Worm (Caenorhabditis elegans) whole organism, L3 larva: ENCODE results near the gene umps-1.

Experiments used
- R02D3.7 ChIP-seq: fragments of 150-350 bp; optimal IDR thresholded peaks from 2 replicates; lab custom pipeline; 2014; ENCODE audit warnings: missing biosample characterization, missing genetic modification characterization
- ZK546.5 ChIP-seq: sonication (generic microtip); optimal IDR thresholded peaks from 2 replicates; lab custom pipeline; 2017; ENCODE audit warnings: missing biosample characterization, missing genetic modification characterization
- aly-2 ChIP-seq: fragments of 150-350 bp; optimal IDR thresholded peaks from 2 replicates; lab custom pipeline; 2014; ENCODE audit warnings: missing biosample characterization, missing genetic modification characterization
- ama-1 ChIP-seq: fragments of 150-350 bp; optimal IDR thresholded peaks from 2 replicates; lab custom pipeline; 2018
- ceh-16 ChIP-seq: sonication (generic microtip); optimal IDR thresholded peaks from 2 replicates; lab custom pipeline; 2017; ENCODE audit warnings: missing biosample characterization, missing genetic modification characterization
- ceh-28 ChIP-seq: fragments of 150-350 bp; optimal IDR thresholded peaks from 2 replicates; lab custom pipeline; 2014; ENCODE audit warnings: missing biosample characterization, missing genetic modification reagents, missing genetic modification characterization
- ceh-82 ChIP-seq: fragments of 150-350 bp; optimal IDR thresholded peaks from 2 replicates; lab custom pipeline; 2014; ENCODE audit warnings: missing biosample characterization, missing genetic modification characterization
- ceh-9 ChIP-seq: sonication (generic microtip); optimal IDR thresholded peaks from 2 replicates; lab custom pipeline; 2018; ENCODE audit warnings: missing biosample characterization, missing genetic modification characterization
- daf-12 ChIP-seq: fragments of 150-350 bp; optimal IDR thresholded peaks from 2 replicates; lab custom pipeline; 2014; ENCODE audit warnings: missing biosample characterization, missing genetic modification reagents, missing genetic modification characterization
- egl-27 ChIP-seq: sonication (generic microtip); optimal IDR thresholded peaks from 4 replicates; lab custom pipeline; 2017; ENCODE audit warnings: missing biosample characterization, missing genetic modification reagents, missing genetic modification characterization
- egl-5 ChIP-seq: fragments of 150-350 bp; optimal IDR thresholded peaks from 2 replicates; lab custom pipeline; 2017; ENCODE audit warnings: missing biosample characterization, missing genetic modification reagents, missing genetic modification characterization, inconsistent platforms
- elt-1 ChIP-seq: fragments of 150-350 bp; optimal IDR thresholded peaks from 2 replicates; lab custom pipeline; 2014; ENCODE audit warnings: missing biosample characterization, missing genetic modification characterization
- elt-2 ChIP-seq: sonication (generic microtip); optimal IDR thresholded peaks from 2 replicates; lab custom pipeline; 2016; ENCODE audit warnings: missing genetic modification reagents, mild to moderate bottlenecking, missing genetic modification characterization, missing compliant biosample characterization
- elt-3 ChIP-seq, 3 experiments: fragments of 150-350 bp in 1 of 3; sonication (generic microtip) in 2 of 3; optimal IDR thresholded peaks; 2 replicates in 2 of 3; 4 replicates in 1 of 3; lab custom pipeline; 2014 to 2017; ENCODE audit warnings: missing biosample characterization in 3 of 3, missing genetic modification characterization in 3 of 3
- eor-1 ChIP-seq, 2 experiments: fragments of 150-350 bp; optimal IDR thresholded peaks; 2 replicates each; lab custom pipeline; 2014 to 2018; ENCODE audit warnings: missing biosample characterization in 2 of 2, missing genetic modification characterization in 2 of 2
- fkh-2 ChIP-seq: fragments of 150-350 bp; optimal IDR thresholded peaks from 2 replicates; lab custom pipeline; 2014; ENCODE audit warnings: missing biosample characterization, missing genetic modification reagents, missing genetic modification characterization
- fos-1 ChIP-seq: fragments of 150-350 bp; optimal IDR thresholded peaks from 2 replicates; lab custom pipeline; 2014; ENCODE audit warnings: missing biosample characterization, missing genetic modification characterization
- jun-1 ChIP-seq: fragments of 150-350 bp; optimal IDR thresholded peaks from 2 replicates; lab custom pipeline; 2014; ENCODE audit warnings: missing biosample characterization, missing genetic modification reagents, missing genetic modification characterization
- lin-15B ChIP-seq: fragments of 150-350 bp; optimal IDR thresholded peaks from 2 replicates; lab custom pipeline; 2014; ENCODE audit warnings: missing biosample characterization, missing genetic modification characterization
- lin-39 ChIP-seq: fragments of 150-350 bp; optimal IDR thresholded peaks from 2 replicates; lab custom pipeline; 2018; ENCODE audit warnings: missing biosample characterization, missing genetic modification reagents, missing genetic modification characterization
- lsy-12 ChIP-seq: sonication (generic microtip); optimal IDR thresholded peaks from 2 replicates; lab custom pipeline; 2016; ENCODE audit warnings: mild to moderate bottlenecking, missing genetic modification characterization, missing compliant biosample characterization
- mdl-1 ChIP-seq: fragments of 150-350 bp; optimal IDR thresholded peaks from 2 replicates; lab custom pipeline; 2014; ENCODE audit warnings: missing biosample characterization, missing genetic modification characterization
- mml-1 ChIP-seq: fragments of 150-350 bp; sonication (generic microtip); optimal IDR thresholded peaks from 3 replicates; lab custom pipeline; 2014; ENCODE audit warnings: missing biosample characterization, missing genetic modification characterization
- nfya-1 ChIP-seq: sonication (generic microtip); optimal IDR thresholded peaks from 2 replicates; lab custom pipeline; 2017; ENCODE audit warnings: missing genetic modification characterization, mild to moderate bottlenecking, missing compliant biosample characterization, antibody characterized with exemption, moderate library complexity; ENCODE audit not compliant: insufficient read depth
- nhr-12 ChIP-seq: fragments of 150-350 bp; optimal IDR thresholded peaks from 2 replicates; lab custom pipeline; 2014; ENCODE audit warnings: missing biosample characterization, missing genetic modification characterization
- nhr-23 ChIP-seq: fragments of 150-350 bp; optimal IDR thresholded peaks from 2 replicates; lab custom pipeline; 2014; ENCODE audit warnings: missing biosample characterization, missing genetic modification reagents, missing genetic modification characterization
- nhr-237 ChIP-seq: fragments of 150-350 bp; optimal IDR thresholded peaks from 2 replicates; lab custom pipeline; 2014; ENCODE audit warnings: missing biosample characterization, missing genetic modification characterization
- nhr-25 ChIP-seq: sonication (generic microtip); optimal IDR thresholded peaks from 2 replicates; lab custom pipeline; 2017; ENCODE audit warnings: missing biosample characterization, missing genetic modification characterization
- nhr-28 ChIP-seq: fragments of 150-350 bp; optimal IDR thresholded peaks from 2 replicates; lab custom pipeline; 2014; ENCODE audit warnings: missing biosample characterization, missing genetic modification characterization
- nhr-43 ChIP-seq: sonication (generic microtip); optimal IDR thresholded peaks from 2 replicates; lab custom pipeline; 2016; ENCODE audit warnings: mild to moderate bottlenecking, missing genetic modification characterization, missing compliant biosample characterization; ENCODE audit not compliant: poor library complexity, severe bottlenecking
- nhr-67 ChIP-seq: fragments of 150-350 bp; optimal IDR thresholded peaks from 2 replicates; lab custom pipeline; 2014; ENCODE audit warnings: missing biosample characterization, missing genetic modification characterization
- nhr-76 ChIP-seq: fragments of 150-350 bp; sonication (generic microtip); optimal IDR thresholded peaks from 5 replicates; lab custom pipeline; 2014; ENCODE audit warnings: missing biosample characterization, missing genetic modification characterization
- pha-4 ChIP-seq: fragments of 150-350 bp; optimal IDR thresholded peaks from 2 replicates; lab custom pipeline; 2014; ENCODE audit warnings: missing biosample characterization, missing genetic modification reagents, missing genetic modification characterization
- pqm-1 ChIP-seq: fragments of 150-350 bp; optimal IDR thresholded peaks from 2 replicates; lab custom pipeline; 2017; ENCODE audit warnings: missing biosample characterization, missing genetic modification characterization, inconsistent platforms
- sea-2 ChIP-seq: fragments of 150-350 bp; sonication (generic microtip); optimal IDR thresholded peaks from 4 replicates; lab custom pipeline; 2014; ENCODE audit warnings: missing biosample characterization, missing genetic modification reagents, missing genetic modification characterization
- skn-1 ChIP-seq: fragments of 150-350 bp; optimal IDR thresholded peaks from 2 replicates; lab custom pipeline; 2014; ENCODE audit warnings: missing biosample characterization, missing genetic modification characterization
- tbx-2 ChIP-seq: sonication (generic microtip); optimal IDR thresholded peaks from 2 replicates; lab custom pipeline; 2016; ENCODE audit warnings: mild to moderate bottlenecking, missing genetic modification characterization, missing compliant biosample characterization
- unc-39 ChIP-seq: sonication (generic microtip); optimal IDR thresholded peaks from 4 replicates; lab custom pipeline; 2017; ENCODE audit warnings: missing biosample characterization, missing genetic modification characterization
- unc-62 ChIP-seq: fragments of 150-350 bp; sonication (generic microtip); optimal IDR thresholded peaks from 4 replicates; lab custom pipeline; 2014; ENCODE audit warnings: missing biosample characterization, missing genetic modification reagents, missing genetic modification characterization
- zag-1 ChIP-seq: fragments of 150-350 bp; optimal IDR thresholded peaks from 2 replicates; lab custom pipeline; 2014; ENCODE audit warnings: missing biosample characterization, missing genetic modification characterization
- ztf-4 ChIP-seq: fragments of 150-350 bp; optimal IDR thresholded peaks from 2 replicates; lab custom pipeline; 2014; ENCODE audit warnings: missing biosample characterization, missing genetic modification characterization

Gene umps-1

DNA sequence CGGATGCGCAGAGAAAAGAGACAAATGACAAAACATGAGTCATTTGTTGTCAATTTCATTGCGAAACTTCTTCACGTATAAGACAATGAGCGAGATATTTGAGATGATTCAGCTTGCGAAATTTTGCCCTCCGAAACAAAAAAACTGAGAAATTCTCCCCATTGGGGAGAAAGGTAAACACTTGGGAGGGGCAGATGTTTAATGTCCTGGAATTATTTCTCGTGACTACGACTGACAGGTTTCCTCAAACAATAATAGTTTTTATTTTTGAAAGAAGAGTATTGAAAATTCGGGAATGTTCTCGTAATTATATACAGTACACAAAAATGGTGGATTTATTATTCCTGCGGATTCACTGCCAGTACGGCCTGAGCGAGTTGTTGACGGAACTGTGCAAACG lies 26.2 kb downstream of the umps-1 start:
- TF ChIP-seq pqm-1 (tag; lab: Kevin White, UChicago) (no peak), jun-1 (tag; lab: Kevin White, UChicago) (peak; percentile 9), R02D3.7 (no peak), nhr-237 (no peak), nfya-1 (peak; percentile 34), pha-4 (tag; lab: Kevin White, UChicago) (peak; percentile 92), lin-39 (tag; lab: Kevin White, UChicago) (no peak)
- TF ChIP-seq, all 47 proteins: peak for 3

DNA sequence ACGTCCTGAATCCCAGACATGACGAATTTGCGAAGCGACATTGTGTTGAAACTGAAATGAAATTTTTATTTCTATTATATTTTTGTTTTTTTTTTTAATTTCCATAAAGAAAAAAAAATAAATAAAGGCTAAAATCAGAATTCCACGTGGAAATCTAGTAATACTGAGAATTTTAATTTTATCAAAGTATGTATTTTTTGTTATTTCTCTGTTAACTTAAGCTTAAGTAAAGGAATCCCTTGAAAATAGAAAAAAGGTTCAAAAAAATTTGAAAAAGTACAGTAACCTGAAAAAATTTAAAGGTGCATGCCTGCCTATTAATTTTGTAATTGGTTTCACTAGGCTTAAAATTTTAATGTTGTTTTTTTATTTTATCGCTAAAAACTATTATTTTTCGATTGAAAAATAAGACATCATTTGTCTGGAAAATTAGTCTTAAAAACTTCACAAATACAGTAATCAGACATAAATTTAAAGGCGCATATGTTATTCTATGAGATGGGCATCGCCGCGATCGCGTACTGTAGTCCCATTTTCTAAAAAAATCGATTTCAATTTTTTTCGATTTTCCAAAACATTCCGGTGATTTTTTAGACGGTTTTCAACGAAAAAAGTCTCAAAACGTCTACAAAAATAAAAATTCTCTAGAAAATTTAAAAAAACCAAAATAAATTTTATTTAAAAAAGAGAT lies 26.9 kb downstream of the umps-1 start, which contains the start of gene nex-2:
Gene nex-2, minus strand, starts transcription at position 51 of the 691 bp plus-strand sequence.
- TF ChIP-seq pqm-1 (tag; lab: Kevin White, UChicago): no peak
- TF ChIP-seq ztf-4: no peak
- no peak for TF ChIP-seq nhr-23
- no peak for TF ChIP-seq eor-1 (tag; optimal IDR thresholded peaks at IDR 0.05; lab: Kevin White, UChicago)
- no peak for TF ChIP-seq ZK546.5 (tag; lab: Kevin White, UChicago)
- TF ChIP-seq daf-12 (tag; lab: Kevin White, UChicago): no peak
- no peak for TF ChIP-seq tbx-2 (tag; lab: Kevin White, UChicago)
- no peak for TF ChIP-seq ama-1
- TF ChIP-seq zag-1 (tag; lab: Kevin White, UChicago): no peak
- no peak for TF ChIP-seq ceh-82 (tag; lab: Kevin White, UChicago)
- TF ChIP-seq nhr-43 (tag; lab: Kevin White, UChicago): no peak
- TF ChIP-seq unc-39 (tag; lab: Kevin White, UChicago): no peak
- no peak for TF ChIP-seq jun-1 (tag; lab: Kevin White, UChicago)
- no peak for TF ChIP-seq fkh-2 (tag; lab: Kevin White, UChicago)
- no peak for TF ChIP-seq nhr-25 (tag; lab: Kevin White, UChicago)

DNA sequence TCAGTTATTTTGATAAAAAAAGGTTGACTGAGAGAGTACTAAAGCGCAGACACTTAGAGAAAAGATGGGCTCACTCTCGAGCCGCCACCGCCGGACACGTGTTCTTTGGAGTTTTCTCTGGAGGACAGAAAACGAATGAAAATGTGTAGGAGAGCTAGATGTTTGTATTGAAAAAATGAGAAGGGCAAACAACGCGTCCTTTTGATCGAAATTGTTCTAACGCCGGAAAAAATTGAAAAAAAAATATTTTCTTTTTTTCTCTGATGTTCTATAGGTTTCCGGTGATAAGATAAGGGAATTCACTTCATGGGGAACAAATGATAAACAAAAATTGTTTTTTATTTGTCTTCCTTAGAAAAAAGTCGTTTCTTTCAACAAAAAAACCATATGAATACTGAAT lies 27.6 kb downstream of the umps-1 start:
- no peak for TF ChIP-seq ceh-82 (tag; lab: Kevin White, UChicago)
- peak; percentile 65 for TF ChIP-seq pqm-1 (tag; lab: Kevin White, UChicago)
- peak; percentile 6 for TF ChIP-seq jun-1 (tag; lab: Kevin White, UChicago)
- peak; percentile 78 for TF ChIP-seq pha-4 (tag; lab: Kevin White, UChicago)
- TF ChIP-seq elt-2: peak; percentile 81
- no peak for TF ChIP-seq unc-39 (tag; lab: Kevin White, UChicago)
- TF ChIP-seq, all 47 proteins: peak for 4

DNA sequence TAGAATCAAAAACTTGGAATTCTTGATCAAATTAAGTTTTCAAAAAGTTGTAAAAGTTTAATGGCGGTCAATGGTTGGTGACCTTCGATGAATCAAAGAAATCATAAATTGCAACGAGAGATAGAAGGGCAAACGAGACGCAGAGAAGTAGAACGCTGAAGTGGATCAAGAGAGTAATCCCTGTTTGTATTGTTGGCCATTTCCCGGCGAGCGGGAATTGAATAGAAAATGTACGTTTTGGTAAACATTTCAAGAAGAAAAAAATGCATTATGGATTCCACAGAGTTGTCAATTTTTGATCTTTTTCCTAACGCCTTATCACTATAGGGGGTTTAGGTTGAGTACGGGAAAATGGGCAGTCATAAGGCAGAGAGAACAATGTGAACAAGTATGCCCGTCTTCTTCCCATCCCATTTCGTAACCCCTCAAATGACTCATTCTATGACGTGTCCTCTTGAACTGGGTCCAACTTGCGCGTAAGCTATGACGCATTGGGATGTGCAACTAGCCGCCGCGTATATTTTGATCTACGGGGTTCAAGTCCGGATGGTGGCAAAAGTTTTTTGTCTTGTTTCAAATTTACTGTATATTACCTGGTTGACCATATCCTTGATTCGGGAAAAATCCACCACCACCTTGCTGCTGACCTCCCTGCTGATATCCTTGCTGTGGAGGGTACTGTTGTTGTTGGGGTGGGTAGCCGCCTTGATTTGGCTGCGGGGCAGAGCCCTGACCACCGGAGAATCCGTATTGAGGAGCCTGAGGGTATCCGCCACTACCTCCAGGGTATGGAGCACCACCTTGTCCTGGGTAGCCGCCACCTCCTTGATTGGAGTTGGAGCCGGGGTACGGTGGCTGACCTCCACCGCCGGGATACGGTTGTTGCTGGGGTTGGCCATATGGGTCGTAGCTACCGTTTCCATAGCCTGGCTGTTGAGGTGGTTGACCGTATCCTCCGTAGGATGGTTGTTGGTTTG lies 28.6 kb downstream of the umps-1 start:
- TF ChIP-seq fos-1 (tag; lab: Kevin White, UChicago) (peak; percentile 46), nhr-237 (no peak), ceh-16 (tag; lab: Kevin White, UChicago) (no peak), skn-1 (tag; lab: Kevin White, UChicago) (no peak), nhr-28 (no peak), lsy-12 (tag; lab: Kevin White, UChicago) (no peak), nhr-76 (tag; lab: Kevin White, UChicago) (no peak), nhr-67 (no peak), aly-2 (tag; lab: Kevin White, UChicago) (no peak), unc-62 (GFP tag; lab: Kevin White, UChicago) (no peak), ceh-9 (tag; lab: Kevin White, UChicago) (no peak), egl-5 (tag; lab: Kevin White, UChicago) (no peak), ceh-82 (tag; lab: Kevin White, UChicago) (no peak), mdl-1 (tag; lab: Kevin White, UChicago) (no peak), pqm-1 (tag; lab: Kevin White, UChicago) (peak; percentile 24), ceh-28 (tag; lab: Kevin White, UChicago) (no peak), ztf-4 (no peak), sea-2 (GFP tag; lab: Kevin White, UChicago) (no peak), lin-15B (tag; lab: Kevin White, UChicago) (no peak), daf-12 (tag; lab: Kevin White, UChicago) (no peak), nhr-23 (peak; percentile 24), nfya-1 (no peak), zag-1 (tag; lab: Kevin White, UChicago) (no peak), mml-1 (tag; lab: Kevin White, UChicago) (no peak), tbx-2 (tag; lab: Kevin White, UChicago) (no peak), nhr-25 (tag; lab: Kevin White, UChicago) (no peak), elt-1 (no peak), nhr-43 (tag; lab: Kevin White, UChicago) (no peak), R02D3.7 (no peak), fkh-2 (tag; lab: Kevin White, UChicago) (no peak), nhr-12 (tag; lab: Kevin White, UChicago) (no peak), eor-1 (tag; optimal IDR thresholded peaks at IDR 0.05; lab: Kevin White, UChicago) (no peak), egl-27 (no peak), lin-39 (tag; lab: Kevin White, UChicago) (no peak), elt-3 (tag; optimal IDR thresholded peaks at IDR 0.05; lab: Kevin White, UChicago) (no peak)
